Worm (Caenorhabditis elegans) whole organism, L1 larva: ENCODE measurements around the gene C29F7.3.
A peak's percentile ranks its signal among the peaks of the same experiment; 100 is the strongest.

Experiments used
- C34B4.2 ChIP-seq: sonication (generic microtip); optimal IDR thresholded peaks from 2 replicates; lab custom pipeline; 2017; ENCODE audit warnings: mild to moderate bottlenecking, missing genetic modification characterization, missing compliant biosample characterization
- F16B12.6 ChIP-seq: fragments of 150-350 bp; optimal IDR thresholded peaks from 2 replicates; lab custom pipeline; 2014; ENCODE audit warnings: missing biosample characterization, missing genetic modification characterization
- Y116A8C.19 ChIP-seq: sonication (generic microtip); optimal IDR thresholded peaks from 2 replicates; lab custom pipeline; 2016; ENCODE audit warnings: missing compliant biosample characterization, missing genetic modification characterization, borderline replicate concordance
- aly-2 ChIP-seq: fragments of 150-350 bp; optimal IDR thresholded peaks from 2 replicates; lab custom pipeline; 2014; ENCODE audit warnings: missing biosample characterization, missing genetic modification characterization
- blmp-1 ChIP-seq: fragments of 150-350 bp; optimal IDR thresholded peaks from 2 replicates; lab custom pipeline; 2014; ENCODE audit warnings: missing biosample characterization, missing genetic modification characterization
- ceh-8 ChIP-seq: fragments of 200-800 bp; sonication (Bioruptor generic); optimal IDR thresholded peaks from 2 replicates; lab custom pipeline; 2018; ENCODE audit warnings: mild to moderate bottlenecking, missing genetic modification characterization, moderate library complexity, missing compliant biosample characterization
- ces-1 ChIP-seq: fragments of 150-350 bp; optimal IDR thresholded peaks from 2 replicates; lab custom pipeline; 2014; ENCODE audit warnings: missing biosample characterization, missing genetic modification reagents, missing genetic modification characterization
- efl-1 ChIP-seq, 4 experiments: fragments of 150-350 bp; optimal IDR thresholded peaks in 3 of 4; peaks in 1 of 4; 1 replicate in 1 of 4; 2 replicates in 3 of 4; lab custom pipeline; 2014; ENCODE audit warnings: missing biosample characterization in 2 of 4, missing genetic modification characterization in 2 of 4, missing genetic modification reagents in 2 of 4
- egl-27 ChIP-seq, 2 experiments: fragments of 150-350 bp in 1 of 2; sonication (generic microtip); optimal IDR thresholded peaks; 3 replicates each; lab custom pipeline; 2017 to 2018; ENCODE audit warnings: missing biosample characterization in 2 of 2, missing genetic modification characterization in 2 of 2, missing genetic modification reagents in 2 of 2
- elt-3 ChIP-seq, 6 experiments: fragments of 150-350 bp in 1 of 6; sonication (generic microtip); optimal IDR thresholded peaks; 2 replicates each; lab custom pipeline; 2017 to 2018; ENCODE audit warnings: missing biosample characterization in 6 of 6, missing genetic modification characterization in 6 of 6, inconsistent platforms in 1 of 6
- fkh-4 ChIP-seq: sonication (generic microtip); optimal IDR thresholded peaks from 2 replicates; lab custom pipeline; 2016; ENCODE audit warnings: missing compliant biosample characterization, missing genetic modification characterization, borderline replicate concordance
- fkh-8 ChIP-seq: sonication (generic microtip); optimal IDR thresholded peaks from 2 replicates; lab custom pipeline; 2016; ENCODE audit warnings: mild to moderate bottlenecking, missing genetic modification characterization, missing compliant biosample characterization
- hlh-4 ChIP-seq: sonication (generic microtip); optimal IDR thresholded peaks from 2 replicates; lab custom pipeline; 2016; ENCODE audit warnings: mild to moderate bottlenecking, missing genetic modification characterization, missing compliant biosample characterization
- hpl-2 ChIP-seq: fragments of 150-350 bp; optimal IDR thresholded peaks from 2 replicates; lab custom pipeline; 2014; ENCODE audit warnings: missing biosample characterization, missing genetic modification reagents, missing genetic modification characterization
- lin-14 ChIP-seq: fragments of 200-800 bp; sonication (Bioruptor generic); optimal IDR thresholded peaks from 2 replicates; lab custom pipeline; 2018; ENCODE audit warnings: mild to moderate bottlenecking, missing genetic modification characterization, moderate library complexity, missing compliant biosample characterization
- lin-35 ChIP-seq, 2 experiments: fragments of 150-350 bp; optimal IDR thresholded peaks; 2 replicates each; lab custom pipeline; 2014; ENCODE audit warnings: missing biosample characterization in 2 of 2, missing genetic modification characterization in 2 of 2, missing genetic modification reagents in 2 of 2
- lir-3 ChIP-seq: sonication (generic microtip); optimal IDR thresholded peaks from 2 replicates; lab custom pipeline; 2016; ENCODE audit warnings: mild to moderate bottlenecking, missing genetic modification characterization, moderate library complexity, missing compliant biosample characterization; ENCODE audit not compliant: poor library complexity
- nhr-11 ChIP-seq: fragments of 150-350 bp; optimal IDR thresholded peaks from 2 replicates; lab custom pipeline; 2014; ENCODE audit warnings: missing biosample characterization, missing genetic modification characterization
- nhr-12 ChIP-seq: sonication (generic microtip); optimal IDR thresholded peaks from 2 replicates; lab custom pipeline; 2017; ENCODE audit warnings: missing biosample characterization, missing genetic modification characterization
- nhr-19 ChIP-seq: fragments of 200-800 bp; sonication (Bioruptor generic); conservative IDR thresholded peaks from 2 replicates; pipeline ENCODE4 v1.3.6; 2022; ENCODE audit warnings: missing genetic modification characterization, missing compliant biosample characterization
- nhr-20 ChIP-seq: sonication (generic microtip); optimal IDR thresholded peaks from 2 replicates; lab custom pipeline; 2016; ENCODE audit warnings: mild to moderate bottlenecking, missing genetic modification characterization, missing compliant biosample characterization
- nhr-28 ChIP-seq: fragments of 150-350 bp; optimal IDR thresholded peaks from 2 replicates; lab custom pipeline; 2014; ENCODE audit warnings: missing biosample characterization, missing genetic modification characterization
- pag-3 ChIP-seq: sonication (generic microtip); optimal IDR thresholded peaks from 2 replicates; lab custom pipeline; 2017; ENCODE audit warnings: missing genetic modification characterization, mild to moderate bottlenecking, missing compliant biosample characterization, antibody characterized with exemption, borderline replicate concordance; ENCODE audit not compliant: insufficient read depth
- pax-3 ChIP-seq: fragments of 200-800 bp; sonication (Bioruptor generic); optimal IDR thresholded peaks from 2 replicates; lab custom pipeline; 2018; ENCODE audit warnings: mild to moderate bottlenecking, missing genetic modification characterization, moderate library complexity, missing compliant biosample characterization
- rnt-1 ChIP-seq: sonication (generic microtip); optimal IDR thresholded peaks from 2 replicates; lab custom pipeline; 2016; ENCODE audit warnings: mild to moderate bottlenecking, missing genetic modification characterization, moderate library complexity, missing compliant biosample characterization
- skn-1 ChIP-seq: fragments of 150-350 bp; optimal IDR thresholded peaks from 2 replicates; lab custom pipeline; 2014; ENCODE audit warnings: missing biosample characterization, missing genetic modification characterization
- snpc-4 ChIP-seq: fragments of 150-350 bp; optimal IDR thresholded peaks from 2 replicates; lab custom pipeline; 2014; ENCODE audit warnings: missing biosample characterization, missing genetic modification characterization
- snu-23 ChIP-seq: sonication (generic microtip); optimal IDR thresholded peaks from 2 replicates; lab custom pipeline; 2016; ENCODE audit warnings: missing genetic modification characterization, missing compliant biosample characterization
- sox-4 ChIP-seq: sonication (generic microtip); optimal IDR thresholded peaks from 2 replicates; lab custom pipeline; 2016; ENCODE audit warnings: missing genetic modification characterization, missing compliant biosample characterization
- sptf-1 ChIP-seq: fragments of 150-350 bp; optimal IDR thresholded peaks from 2 replicates; lab custom pipeline; 2014; ENCODE audit warnings: missing biosample characterization, missing genetic modification characterization
- unc-98 ChIP-seq: fragments of 200-800 bp; sonication (Bioruptor generic); IDR thresholded peaks from 2 replicates; pipeline ENCODE4 v1.3.6; 2022; ENCODE audit warnings: missing genetic modification characterization, missing compliant biosample characterization
- vab-15 ChIP-seq: sonication (generic microtip); optimal IDR thresholded peaks from 2 replicates; lab custom pipeline; 2017; ENCODE audit warnings: missing genotype, mild to moderate bottlenecking, missing genetic modification characterization, missing compliant biosample characterization
- zip-4 ChIP-seq: fragments of 200-800 bp; sonication (Bioruptor generic); optimal IDR thresholded peaks from 2 replicates; lab custom pipeline; 2018; ENCODE audit warnings: mild to moderate bottlenecking, missing genetic modification characterization, moderate library complexity, missing compliant biosample characterization

Gene C29F7.3

DNA sequence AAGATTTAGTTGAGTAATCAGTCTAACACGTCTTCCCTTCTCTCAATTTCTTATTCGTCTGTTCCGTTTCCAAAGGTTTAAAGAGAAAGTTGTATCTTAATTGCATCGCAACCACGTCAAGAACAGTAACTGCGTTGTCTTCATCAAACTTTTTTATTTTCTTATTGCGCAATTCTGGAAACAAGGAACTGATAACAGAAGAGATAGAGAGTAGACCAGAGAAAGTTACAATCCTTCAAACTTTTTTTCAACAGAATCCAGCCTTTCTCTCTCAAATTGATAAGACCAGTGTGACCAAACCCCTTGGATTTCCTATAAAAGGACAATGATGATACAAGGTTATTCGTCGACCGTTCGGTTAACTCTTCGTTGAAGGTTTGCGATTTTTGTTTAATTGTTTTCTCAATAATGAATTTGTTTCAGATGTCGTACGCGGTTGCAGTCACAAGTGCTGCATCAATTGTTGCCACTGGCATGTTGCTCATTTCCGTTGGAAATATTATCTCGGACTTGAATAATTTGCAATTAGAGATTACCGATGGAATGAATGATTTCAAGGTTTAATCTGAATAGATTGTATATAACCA is 49.4 kb upstream of the C29F7.3 start, which contains the start of gene col-184:
TSS of gene col-184 (plus strand) at position 409 of the 587 bp plus-strand sequence.
- peak; percentile 79 for TF ChIP-seq blmp-1 (tag; lab: Kevin White, UChicago)
- peak in 1 of 6 experiments; percentile 42 for TF ChIP-seq elt-3 (tag; optimal IDR thresholded peaks at IDR 0.05; lab: Kevin White, UChicago)
- no peak for TF ChIP-seq C34B4.2 (tag; lab: Kevin White, UChicago)
- TF ChIP-seq, all 84 proteins: peak for 2

ce11 chrX:13466926-13467866 is 47.5 kb upstream of the C29F7.3 start, which contains the start of gene col-183:
Gene col-183 (minus strand): TSS chrX:13467764.
- TF ChIP-seq ceh-8 (peak; percentile 55), hpl-2 (GFP tag; lab: Kevin White, UChicago) (no peak)

DNA sequence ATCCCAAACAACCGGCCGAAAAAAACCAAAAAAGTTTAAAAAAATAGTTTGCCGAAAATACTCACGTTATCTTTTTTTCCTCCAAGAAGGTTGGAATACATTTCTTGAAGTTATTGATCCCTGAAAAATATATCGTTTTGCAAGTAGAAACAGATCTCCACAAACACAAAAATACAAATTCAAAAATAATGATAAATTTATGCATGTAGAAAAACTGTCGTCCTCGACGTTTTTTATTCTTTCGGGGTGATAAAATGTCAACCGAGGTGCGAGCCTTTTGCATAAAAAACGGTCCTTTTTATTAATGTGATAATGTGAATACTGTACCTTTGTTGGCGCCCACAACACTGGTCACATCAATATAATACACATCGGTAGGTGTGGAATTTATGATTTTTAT is 44.1 kb upstream of the C29F7.3 start, which contains the start of gene F02D10.2:
TSS of gene F02D10.2 (minus strand) at position 101 of the 400 bp plus-strand sequence.
- TF ChIP-seq ceh-8 (no peak), nhr-28 (tag; lab: Kevin White, UChicago) (no peak), nhr-12 (tag; lab: Kevin White, UChicago) (no peak), zip-4 (no peak), fkh-4 (no peak), sptf-1 (tag; lab: Kevin White, UChicago) (no peak), pax-3 (tag; lab: Kevin White, UChicago) (no peak), lir-3 (tag; lab: Kevin White, UChicago) (no peak), lin-35 (GFP tag; optimal IDR thresholded peaks at IDR 0.05; lab: Kevin White, UChicago) (no peak), snpc-4 (tag; lab: Kevin White, UChicago) (no peak), aly-2 (tag; lab: Kevin White, UChicago) (no peak), pag-3 (no peak), egl-27 (tag; optimal IDR thresholded peaks at IDR 0.05; lab: Kevin White, UChicago) (no peak)

DNA sequence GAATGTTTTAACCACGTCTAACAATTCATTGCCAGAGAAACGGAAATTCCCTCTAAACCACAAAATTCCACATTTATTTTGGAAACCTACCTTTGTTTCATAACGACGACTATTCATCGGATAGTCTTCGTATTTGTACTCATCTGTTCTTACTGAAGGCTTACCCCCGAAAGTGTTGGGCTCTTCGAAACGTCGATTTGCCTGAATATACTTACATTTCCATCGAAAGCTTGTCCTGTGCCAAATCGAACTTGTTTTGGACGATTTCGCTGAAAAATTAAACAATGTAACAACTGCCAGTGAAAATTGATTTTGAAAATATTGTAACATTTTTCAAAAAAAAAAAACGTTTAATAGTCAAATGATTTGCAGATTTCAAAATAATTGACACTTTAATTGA is 42.8 kb upstream of the C29F7.3 start, which contains the start of gene F02D10.3:
TSS of gene F02D10.3 (minus strand) at position 101 of the 400 bp plus-strand sequence.
- TF ChIP-seq vab-15 (tag; lab: Kevin White, UChicago): no peak
- no peak for TF ChIP-seq efl-1 (optimal IDR thresholded peaks at IDR 0.05; lab: Kevin White, UChicago)
- no peak for TF ChIP-seq efl-1 (GFP tag; optimal IDR thresholded peaks at IDR 0.05 in 1 of 2; lab: Kevin White, UChicago)
- TF ChIP-seq skn-1 (tag; lab: Kevin White, UChicago): no peak
- no peak for TF ChIP-seq F16B12.6 (tag; lab: Kevin White, UChicago)
- TF ChIP-seq ces-1 (GFP tag; lab: Kevin White, UChicago): no peak
- TF ChIP-seq C34B4.2 (tag; lab: Kevin White, UChicago): no peak
- TF ChIP-seq unc-98 (GFP tag; lab: Robert Waterston, UW): no peak
- TF ChIP-seq nhr-20: no peak
- TF ChIP-seq Y116A8C.19 (tag; lab: Kevin White, UChicago): no peak
- no peak for TF ChIP-seq fkh-4
- no peak for TF ChIP-seq snpc-4 (tag; lab: Kevin White, UChicago)
- no peak for TF ChIP-seq elt-3 (tag; optimal IDR thresholded peaks at IDR 0.05; lab: Kevin White, UChicago)
- TF ChIP-seq lin-14: no peak
- TF ChIP-seq hpl-2 (GFP tag; lab: Kevin White, UChicago): no peak
- no peak for TF ChIP-seq sox-4 (tag; lab: Kevin White, UChicago)
- TF ChIP-seq nhr-11 (tag; lab: Kevin White, UChicago): no peak
- no peak for TF ChIP-seq pax-3 (tag; lab: Kevin White, UChicago)

- TF ChIP-seq snu-23 (GFP tag; lab: Kevin White, UChicago) (no peak), fkh-8 (tag; lab: Kevin White, UChicago) (no peak), hlh-4 (tag; lab: Kevin White, UChicago) (no peak), nhr-19 (no peak), rnt-1 (tag; lab: Kevin White, UChicago) (no peak)
These were observed 36.7 kb upstream of the C29F7.3 start, which contains the start of gene flr-1 for ce11 chrX:13456442-13456841. Gene flr-1 (minus strand): TSS chrX:13456542.
